Fruit fly (Drosophila melanogaster): ENCODE results near the gene Epg5.

Gene Epg5

dm6 chr3R:18743270-18743922 is 15.3 kb downstream of the Epg5 start, which contains the start of gene Mekk1 (continued):
- TF ChIP-seq insv (GFP tag; optimal IDR thresholded peaks at IDR 0.05) = no peak
- no peak for TF ChIP-seq pfk (GFP tag; optimal IDR thresholded peaks at IDR 0.05)
- no peak for TF ChIP-seq sens-2 (GFP tag; IDR thresholded peaks at IDR 0.05)
- TF ChIP-seq CG13424 (tag; optimal IDR thresholded peaks at IDR 0.05) = peak; percentile 74
- TF ChIP-seq crol (GFP tag; IDR thresholded peaks at IDR 0.05) = no peak
- peak; percentile 26 for TF ChIP-seq CG2712 (tag; optimal IDR thresholded peaks at IDR 0.05)
- TF ChIP-seq CG18619 (GFP tag; optimal IDR thresholded peaks at IDR 0.05) = peak; percentile 13
- peak; percentile 27 for TF ChIP-seq pros (GFP tag; optimal IDR thresholded peaks at IDR 0.05)
- peak; percentile 25 for TF ChIP-seq bcd (GFP tag; optimal IDR thresholded peaks at IDR 0.05)
- no peak for TF ChIP-seq wdn (GFP tag; IDR thresholded peaks at IDR 0.05)
- TF ChIP-seq MESR4 (GFP tag; optimal IDR thresholded peaks at IDR 0.05) = no peak
- no peak for TF ChIP-seq CG3407 (GFP tag; optimal IDR thresholded peaks at IDR 0.05)
- TF ChIP-seq zen2 (GFP tag; IDR thresholded peaks at IDR 0.05; ENCODE audit: partially characterized antibody) = no peak; the same call in 2 of the 3 replicates
- TF ChIP-seq CG2116 (GFP tag; optimal IDR thresholded peaks at IDR 0.05) = peak; percentile 75
- no peak for TF ChIP-seq gce (GFP tag; IDR thresholded peaks at IDR 0.05)
- TF ChIP-seq shn (GFP tag; optimal IDR thresholded peaks at IDR 0.05) = peak; percentile 53
- TF ChIP-seq Ravus (GFP tag; IDR thresholded peaks at IDR 0.05) = no peak
- TF ChIP-seq sd (tag; optimal IDR thresholded peaks at IDR 0.05) = no peak
- no peak for TF ChIP-seq bowl (GFP tag; IDR thresholded peaks at IDR 0.05)
- no peak for TF ChIP-seq fru (optimal IDR thresholded peaks at IDR 0.05)
- no peak for TF ChIP-seq odd (GFP tag; optimal IDR thresholded peaks at IDR 0.05)
- peak; percentile 49 for TF ChIP-seq Ptx1 (GFP tag; IDR thresholded peaks at IDR 0.05)
- TF ChIP-seq CG3847 (GFP tag; IDR thresholded peaks at IDR 0.05) = no peak
- TF ChIP-seq cato (GFP tag; optimal IDR thresholded peaks at IDR 0.05; ENCODE audit: borderline replicate concordance) = no peak
- TF ChIP-seq Hmx (GFP tag; optimal IDR thresholded peaks at IDR 0.05) = peak; percentile 21
- peak; percentile 25 for TF ChIP-seq CG12942 (GFP tag; optimal IDR thresholded peaks at IDR 0.05)
- peak; percentile 13 for TF ChIP-seq HHEX (GFP tag; optimal IDR thresholded peaks at IDR 0.05)
- TF ChIP-seq Dek (tag; optimal IDR thresholded peaks at IDR 0.05) = peak; percentile 59
- TF ChIP-seq gt (GFP tag; IDR thresholded peaks at IDR 0.05) = no peak
- TF ChIP-seq nerfin-2 (GFP tag; IDR thresholded peaks at IDR 0.05; ENCODE audit: partially characterized antibody) = no peak
- TF ChIP-seq luna (GFP tag; optimal IDR thresholded peaks at IDR 0.05) = peak; percentile 23
- TF ChIP-seq Lpt (GFP tag; optimal IDR thresholded peaks at IDR 0.05) = no peak
- TF ChIP-seq hbn (GFP tag; IDR thresholded peaks at IDR 0.05; ENCODE audit: partially characterized antibody) = peak; percentile 53; the same call in 1 of the 2 replicates
- peak; percentile 26 for TF ChIP-seq Dad (GFP tag; optimal IDR thresholded peaks at IDR 0.05)
- no peak for TF ChIP-seq oc (tag; optimal IDR thresholded peaks at IDR 0.05)
- TF ChIP-seq her (GFP tag; optimal IDR thresholded peaks at IDR 0.05) = peak; percentile 17
- TF ChIP-seq HLH3B (GFP tag; IDR thresholded peaks at IDR 0.05) = no peak
- peak; percentile 64; the same call in 2 of the 3 replicates for TF ChIP-seq Dbx (GFP tag; IDR thresholded peaks at IDR 0.05)
- no peak for TF ChIP-seq tll (GFP tag; optimal IDR thresholded peaks at IDR 0.05)
- peak; percentile 74 for TF ChIP-seq knrl (GFP tag; IDR thresholded peaks at IDR 0.05; ENCODE audit: partially characterized antibody)
- TF ChIP-seq CkIIα-i1 (GFP tag; IDR thresholded peaks at IDR 0.05) = no peak
- peak; percentile 57 for TF ChIP-seq Hsf (GFP tag; optimal IDR thresholded peaks at IDR 0.05)
- no peak for TF ChIP-seq CG16815 (GFP tag; optimal IDR thresholded peaks at IDR 0.05)
- TF ChIP-seq kay (GFP tag; optimal IDR thresholded peaks at IDR 0.05) = peak; percentile 22
- peak; percentile 30 for TF ChIP-seq vfl (GFP tag; optimal IDR thresholded peaks at IDR 0.05)
- peak; percentile 47 for TF ChIP-seq CG9215 (GFP tag; IDR thresholded peaks at IDR 0.05)
- no peak for TF ChIP-seq Hr78 (GFP tag; optimal IDR thresholded peaks at IDR 0.05)
- no peak for TF ChIP-seq Elba2 (GFP tag; optimal IDR thresholded peaks at IDR 0.05)
- peak; percentile 91 for TF ChIP-seq Dp (GFP tag; optimal IDR thresholded peaks at IDR 0.05)
- TF ChIP-seq Meics (GFP tag; optimal IDR thresholded peaks at IDR 0.05) = peak; percentile 56

Measured in whole organism, embryonic.